Worm (Caenorhabditis elegans): ENCODE results near the gene C08F8.9.

The C08F8.9 gene

DNA sequence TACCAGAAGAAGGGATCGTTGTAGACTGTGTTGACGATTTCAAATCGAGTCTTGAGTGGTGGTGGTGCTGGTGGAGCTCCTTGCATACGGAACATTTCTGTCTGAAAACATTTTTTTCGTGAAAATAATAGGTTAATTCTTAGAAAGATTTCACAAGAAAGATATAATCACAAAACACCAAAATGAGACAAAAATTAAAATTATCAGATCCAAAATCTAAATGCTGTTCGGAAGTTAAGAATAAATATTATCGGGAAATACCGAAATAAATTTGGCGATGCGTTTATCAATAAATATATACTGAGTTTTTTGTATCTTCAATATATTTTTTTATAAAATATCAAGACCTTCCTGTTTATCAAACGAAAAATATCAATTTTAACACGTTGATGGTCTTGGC, at the start of gene C08F8.9:
C08F8.9 (minus strand) TSS at position 101 of the 400 bp plus-strand sequence.
- no peak for TF ChIP-seq sox-2 (GFP tag; IDR thresholded peaks at IDR 0.05)
- TF ChIP-seq Y22D7AL.16 (tag; optimal IDR thresholded peaks at IDR 0.05), result no peak
- no peak for TF ChIP-seq gmeb-2 (tag; optimal IDR thresholded peaks at IDR 0.05)
- no peak for TF ChIP-seq lim-6 (tag; optimal IDR thresholded peaks at IDR 0.05)
- no peak for TF ChIP-seq sdc-2 (tag; optimal IDR thresholded peaks at IDR 0.05)
- TF ChIP-seq elt-2 (tag; optimal IDR thresholded peaks at IDR 0.05), result no peak
- TF ChIP-seq ahr-1 (tag; optimal IDR thresholded peaks at IDR 0.05), result no peak
- no peak for TF ChIP-seq nhr-232 (tag; optimal IDR thresholded peaks at IDR 0.05)
- TF ChIP-seq ceh-6 (GFP tag; optimal IDR thresholded peaks at IDR 0.05), result no peak
- no peak for TF ChIP-seq zip-5 (tag; optimal IDR thresholded peaks at IDR 0.05)
- no peak for TF ChIP-seq pha-4 (tag; optimal IDR thresholded peaks at IDR 0.05)
- no peak for TF ChIP-seq T23F11.4 (GFP tag; optimal IDR thresholded peaks at IDR 0.05)
- no peak for TF ChIP-seq syd-9 (tag; optimal IDR thresholded peaks at IDR 0.05)
- TF ChIP-seq unc-55 (GFP tag; optimal IDR thresholded peaks at IDR 0.05), result no peak
- no peak for TF ChIP-seq pros-1 (tag; optimal IDR thresholded peaks at IDR 0.05)
- TF ChIP-seq hlh-13 (GFP tag; optimal IDR thresholded peaks at IDR 0.05), result no peak
- TF ChIP-seq ceh-18 (tag; optimal IDR thresholded peaks at IDR 0.05), result no peak

DNA sequence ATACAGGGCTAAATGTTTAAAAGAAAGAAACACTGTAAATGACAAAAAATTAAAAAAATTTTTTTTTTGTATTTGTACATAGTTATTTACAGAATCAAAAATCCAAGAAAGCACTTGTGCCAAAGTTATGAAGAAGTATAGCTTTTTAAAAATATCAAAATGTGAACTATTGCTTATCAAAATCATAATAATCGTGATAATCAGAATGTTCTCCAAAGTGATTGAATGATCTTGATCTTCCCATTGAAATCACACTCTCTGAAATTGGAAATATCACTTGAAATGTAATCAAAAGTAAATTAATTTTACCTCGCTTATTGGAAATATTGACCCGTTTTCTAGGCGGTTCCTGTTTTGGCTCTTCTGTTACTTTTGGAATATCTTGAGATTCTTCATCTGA, 48.1 kb upstream of the C08F8.9 start:
- TF ChIP-seq pros-1 (tag; optimal IDR thresholded peaks at IDR 0.05), result no peak
- TF ChIP-seq pha-4 (tag; optimal IDR thresholded peaks at IDR 0.05), result no peak
- TF ChIP-seq hlh-15 (tag; optimal IDR thresholded peaks at IDR 0.05), result no peak
- TF ChIP-seq gmeb-2 (tag; optimal IDR thresholded peaks at IDR 0.05), result no peak
- TF ChIP-seq dve-1 (tag; optimal IDR thresholded peaks at IDR 0.05), result no peak
- no peak for TF ChIP-seq ceh-34 (tag; optimal IDR thresholded peaks at IDR 0.05)
- no peak for TF ChIP-seq F13H6.1 (tag; optimal IDR thresholded peaks at IDR 0.05)
- no peak for TF ChIP-seq tbx-2 (tag; optimal IDR thresholded peaks at IDR 0.05)
- TF ChIP-seq unc-42 (tag; optimal IDR thresholded peaks at IDR 0.05), result no peak

DNA sequence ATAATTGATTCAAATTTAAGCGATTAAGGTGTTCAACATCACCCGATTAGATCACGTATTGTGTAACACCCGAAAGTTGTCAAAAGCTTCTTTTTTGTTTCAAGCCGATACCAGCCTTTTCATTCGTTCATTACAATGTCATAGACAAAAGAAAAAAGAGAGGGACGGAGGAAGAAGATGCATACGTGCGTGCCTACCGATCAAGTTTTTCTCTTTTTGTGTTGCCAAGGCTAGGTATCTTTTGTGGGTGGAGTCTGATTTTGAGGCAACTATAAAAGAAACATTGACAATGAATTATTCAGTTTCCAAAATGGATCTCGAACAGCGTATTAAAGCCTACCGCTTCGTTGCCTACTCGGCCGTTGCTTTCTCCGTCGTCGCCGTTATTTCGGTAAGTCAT, 46.8 kb upstream of the C08F8.9 start, which contains the start of gene col-125:
col-125 (plus strand) TSS at position 301 of the 400 bp plus-strand sequence.
- TF ChIP-seq sox-2 (GFP tag; IDR thresholded peaks at IDR 0.05), result no peak
- no peak for TF ChIP-seq elt-4 (tag; optimal IDR thresholded peaks at IDR 0.05)
- no peak for TF ChIP-seq sdc-2 (tag; optimal IDR thresholded peaks at IDR 0.05)
- no peak for TF ChIP-seq ceh-48 (tag; optimal IDR thresholded peaks at IDR 0.05)
- no peak for TF ChIP-seq fax-1 (tag; optimal IDR thresholded peaks at IDR 0.05)
- no peak for TF ChIP-seq ahr-1 (tag; optimal IDR thresholded peaks at IDR 0.05)
- no peak for TF ChIP-seq madf-2 (tag; optimal IDR thresholded peaks at IDR 0.05)
- TF ChIP-seq nfya-1 (tag; optimal IDR thresholded peaks at IDR 0.05), result no peak
- no peak for TF ChIP-seq hlh-15 (tag; optimal IDR thresholded peaks at IDR 0.05)
- no peak for TF ChIP-seq ttx-3 (tag; optimal IDR thresholded peaks at IDR 0.05)
- TF ChIP-seq rnt-1 (tag; optimal IDR thresholded peaks at IDR 0.05), result no peak
- no peak for TF ChIP-seq ceh-2 (tag; optimal IDR thresholded peaks at IDR 0.05)
- TF ChIP-seq che-1 (tag; optimal IDR thresholded peaks at IDR 0.05), result no peak
- no peak for TF ChIP-seq pha-4 (tag; optimal IDR thresholded peaks at IDR 0.05)
- TF ChIP-seq fkh-10 (GFP tag; optimal IDR thresholded peaks at IDR 0.05), result no peak

DNA sequence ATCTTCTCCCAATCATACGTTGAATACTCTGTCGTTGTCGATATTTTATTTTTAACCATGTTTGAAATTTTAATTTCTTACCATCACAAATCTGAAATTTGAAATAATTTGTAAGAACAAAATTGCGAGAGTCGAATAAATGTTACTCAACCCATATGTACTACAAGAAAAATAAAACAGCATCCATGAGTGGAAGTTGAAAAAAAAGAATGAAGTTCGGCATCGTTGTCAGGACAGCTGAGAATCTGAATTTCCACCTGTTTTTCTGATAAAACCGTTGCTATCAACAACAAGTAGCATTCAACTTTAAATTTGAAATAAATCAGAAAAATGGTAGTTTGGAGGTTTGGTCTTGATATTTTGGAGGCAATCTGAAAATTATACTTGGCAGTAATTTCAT, 45.5 kb upstream of the C08F8.9 start, which contains the start of gene C29F4.3:
C29F4.3 (minus strand) TSS at position 101 of the 400 bp plus-strand sequence.
- TF ChIP-seq sox-4 (tag; optimal IDR thresholded peaks at IDR 0.05) (no peak), dmd-4 (tag; optimal IDR thresholded peaks at IDR 0.05; ENCODE audit: borderline replicate concordance) (no peak), hlh-30 (tag; optimal IDR thresholded peaks at IDR 0.05; ENCODE audit: insufficient read depth) (no peak), pag-3 (tag; optimal IDR thresholded peaks at IDR 0.05; ENCODE audit: borderline replicate concordance) (no peak), nfya-1 (tag; optimal IDR thresholded peaks at IDR 0.05) (no peak), pqm-1 (tag; optimal IDR thresholded peaks at IDR 0.05) (no peak), lim-6 (tag; optimal IDR thresholded peaks at IDR 0.05) (no peak), pha-2 (tag; optimal IDR thresholded peaks at IDR 0.05) (no peak), ceh-19 (GFP tag; optimal IDR thresholded peaks at IDR 0.05) (no peak), C08G9.2 (tag; optimal IDR thresholded peaks at IDR 0.05) (no peak), pax-1 (tag; optimal IDR thresholded peaks at IDR 0.05) (no peak), ceh-48 (tag; optimal IDR thresholded peaks at IDR 0.05) (no peak), F13H6.1 (tag; optimal IDR thresholded peaks at IDR 0.05) (no peak), ceh-2 (tag; optimal IDR thresholded peaks at IDR 0.05) (no peak), K09A11.1 (tag; optimal IDR thresholded peaks at IDR 0.05; ENCODE audit: insufficient read depth) (no peak), ahr-1 (tag; optimal IDR thresholded peaks at IDR 0.05) (no peak), hlh-15 (tag; optimal IDR thresholded peaks at IDR 0.05) (no peak), ceh-9 (tag; optimal IDR thresholded peaks at IDR 0.05) (no peak), ceh-31 (tag; optimal IDR thresholded peaks at IDR 0.05) (no peak)

All from whole organism, late embryonic.